Worm (Caenorhabditis elegans): ENCODE data around the gene ceh-57.
A peak's percentile ranks its signal among the peaks of the same experiment; 100 is the strongest.

ceh-57 gene

ce11 chrII:10389038-10389437, 21.9 kb upstream of the ceh-57 start (continued):
- TF ChIP-seq aptf-2 (GFP tag; conservative IDR thresholded peaks at IDR 0.05) (no peak), ZK185.1 (tag; optimal IDR thresholded peaks at IDR 0.05; ENCODE audit: poor library complexity, severe bottlenecking) (peak; percentile 56), ets-4 (GFP tag; optimal IDR thresholded peaks at IDR 0.05) (peak; percentile 59), pbrm-1 (GFP tag; IDR thresholded peaks at IDR 0.05) (peak; percentile 59; the same call in 1 of the 2 replicates), F39B2.1 (GFP tag; IDR thresholded peaks at IDR 0.05) (no peak), mxl-1 (tag; optimal IDR thresholded peaks at IDR 0.05) (no peak), ztf-26 (tag; optimal IDR thresholded peaks at IDR 0.05) (peak; percentile 89), unc-130 (GFP tag; optimal IDR thresholded peaks at IDR 0.05) (no peak), C17E4.6 (GFP tag; IDR thresholded peaks at IDR 0.05) (no peak)

ce11 chrII:10388041-10388706, 21.1 kb upstream of the ceh-57 start:
- TF ChIP-seq hsf-1 (GFP tag; IDR thresholded peaks at IDR 0.05) (no peak), K12H6.12 (tag; optimal IDR thresholded peaks at IDR 0.05) (peak; percentile 32), B0336.3 (GFP tag; IDR thresholded peaks at IDR 0.05) (peak; percentile 39; the same call in 1 of the 2 replicates), mes-4 (tag; optimal IDR thresholded peaks at IDR 0.05) (no peak), B0019.2 (GFP tag; conservative IDR thresholded peaks at IDR 0.05) (peak; percentile 72), sdz-38 (tag; optimal IDR thresholded peaks at IDR 0.05) (no peak), K11D2.4 (GFP tag; IDR thresholded peaks at IDR 0.05) (no peak), F10E7.11 (tag; optimal IDR thresholded peaks at IDR 0.05) (no peak), lin-54 (GFP tag; optimal IDR thresholded peaks at IDR 0.05) (peak; percentile 62), snpc-1.3 (tag; optimal IDR thresholded peaks at IDR 0.05; ENCODE audit: insufficient read depth) (peak; percentile 78), egl-44 (GFP tag; IDR thresholded peaks at IDR 0.05) (0 out of 2 replicates have a peak, but pooled peaks have one; percentile 7), rcor-1 (GFP tag; IDR thresholded peaks at IDR 0.05) (no peak; the same call in 1 of the 2 replicates), tbp1 (GFP tag; optimal IDR thresholded peaks at IDR 0.05) (peak; percentile 58), cebp-2 (GFP tag; IDR thresholded peaks at IDR 0.05) (no peak), ztf-18 (tag; optimal IDR thresholded peaks at IDR 0.05) (peak; percentile 45), ccch-3 (GFP tag; optimal IDR thresholded peaks at IDR 0.05) (no peak), akir-1 (GFP tag; optimal IDR thresholded peaks at IDR 0.05) (no peak), fkh-3 (tag; optimal IDR thresholded peaks at IDR 0.05) (no peak), die-1 (tag; optimal IDR thresholded peaks at IDR 0.05) (no peak), nhr-120 (GFP tag; IDR thresholded peaks at IDR 0.05) (no peak), zfh-2 (GFP tag; conservative IDR thresholded peaks at IDR 0.05) (no peak), hlh-12 (tag; optimal IDR thresholded peaks at IDR 0.05) (no peak), athp-1 (tag; optimal IDR thresholded peaks at IDR 0.05) (peak; percentile 67), unc-130 (GFP tag; optimal IDR thresholded peaks at IDR 0.05) (no peak), cebp-1 (GFP tag; IDR thresholded peaks at IDR 0.05) (no peak), cebp-1 (tag; optimal IDR thresholded peaks at IDR 0.05) (peak; percentile 68), hrde-1 (tag; optimal IDR thresholded peaks at IDR 0.05; ENCODE audit: borderline replicate concordance) (no peak), nhr-27 (tag; optimal IDR thresholded peaks at IDR 0.05) (no peak), Y53G8AR.9 (GFP tag; conservative IDR thresholded peaks at IDR 0.05) (no peak), pha-4 (tag; optimal IDR thresholded peaks at IDR 0.05) (peak; percentile 54), let-607 (tag; optimal IDR thresholded peaks at IDR 0.05) (peak in 1 of 2 experiments; percentile 35), rpc-1 (optimal IDR thresholded peaks at IDR 0.05) (peak; percentile 33), rpc-1 (tag; optimal IDR thresholded peaks at IDR 0.05) (no peak), nfyb-1 (GFP tag; IDR thresholded peaks at IDR 0.05) (0 out of 2 replicates have a peak, but pooled peaks have one; percentile 14), madf-10 (tag; optimal IDR thresholded peaks at IDR 0.05) (peak; percentile 46), bed-1 (GFP tag; IDR thresholded peaks at IDR 0.05) (no peak), sea-2 (GFP tag; IDR thresholded peaks at IDR 0.05) (no peak), Y56A3A.18 (GFP tag; IDR thresholded peaks at IDR 0.05) (no peak), lin-35 (GFP tag; optimal IDR thresholded peaks at IDR 0.05) (peak in 1 of 3 experiments; percentile 80)

Data from whole organism, young adult.